Worm (Caenorhabditis elegans): ENCODE measurements around the gene F18H3.4.

The F18H3.4 gene

ce11 chrX:13542236-13542635, 13.3 kb downstream of the F18H3.4 start, which contains the start of gene cah-4:
Gene cah-4, plus strand, starts transcription at chrX:13542574.
- TF ChIP-seq unc-39 (tag; optimal IDR thresholded peaks at IDR 0.05), result no peak
- TF ChIP-seq elt-1 (tag; optimal IDR thresholded peaks at IDR 0.05; ENCODE audit: borderline replicate concordance, insufficient read depth), result no peak
- TF ChIP-seq cnd-1 (tag; optimal IDR thresholded peaks at IDR 0.05), result no peak
- no peak for TF ChIP-seq bed-3 (GFP tag; optimal IDR thresholded peaks at IDR 0.05)
- TF ChIP-seq pha-4 (tag; optimal IDR thresholded peaks at IDR 0.05), result no peak
- TF ChIP-seq blmp-1 (tag; optimal IDR thresholded peaks at IDR 0.05), result no peak
- TF ChIP-seq M03D4.4 (tag; optimal IDR thresholded peaks at IDR 0.05), result no peak
- no peak for TF ChIP-seq nhr-2 (tag; optimal IDR thresholded peaks at IDR 0.05)
- no peak for TF ChIP-seq drap-1 (GFP tag; optimal IDR thresholded peaks at IDR 0.05)
- TF ChIP-seq flh-1 (GFP tag; optimal IDR thresholded peaks at IDR 0.05), result no peak
- TF ChIP-seq ceh-83 (GFP tag; optimal IDR thresholded peaks at IDR 0.05), result no peak
- no peak for TF ChIP-seq nhr-28 (tag; optimal IDR thresholded peaks at IDR 0.05)
- TF ChIP-seq snpc-4 (tag; optimal IDR thresholded peaks at IDR 0.05), result no peak
- no peak for TF ChIP-seq sem-2 (GFP tag; optimal IDR thresholded peaks at IDR 0.05)
- no peak for TF ChIP-seq mab-5 (tag; optimal IDR thresholded peaks at IDR 0.05)
- TF ChIP-seq tbx-8 (GFP tag; optimal IDR thresholded peaks at IDR 0.05), result no peak
- TF ChIP-seq lin-32 (GFP tag; optimal IDR thresholded peaks at IDR 0.05), result no peak
- no peak for TF ChIP-seq sptf-1 (tag; optimal IDR thresholded peaks at IDR 0.05)
- TF ChIP-seq hlh-1 (tag; optimal IDR thresholded peaks at IDR 0.05), result no peak
- no peak for TF ChIP-seq ceh-43 (GFP tag; optimal IDR thresholded peaks at IDR 0.05)

- peak; percentile 51 for TF ChIP-seq ces-1 (GFP tag; optimal IDR thresholded peaks at IDR 0.05)
- no peak for TF ChIP-seq unc-120 (tag; optimal IDR thresholded peaks at IDR 0.05; ENCODE audit: poor library complexity, severe bottlenecking)
These were observed 13.9 kb downstream of the F18H3.4 start for ce11 chrX:13542757-13543156.

DNA sequence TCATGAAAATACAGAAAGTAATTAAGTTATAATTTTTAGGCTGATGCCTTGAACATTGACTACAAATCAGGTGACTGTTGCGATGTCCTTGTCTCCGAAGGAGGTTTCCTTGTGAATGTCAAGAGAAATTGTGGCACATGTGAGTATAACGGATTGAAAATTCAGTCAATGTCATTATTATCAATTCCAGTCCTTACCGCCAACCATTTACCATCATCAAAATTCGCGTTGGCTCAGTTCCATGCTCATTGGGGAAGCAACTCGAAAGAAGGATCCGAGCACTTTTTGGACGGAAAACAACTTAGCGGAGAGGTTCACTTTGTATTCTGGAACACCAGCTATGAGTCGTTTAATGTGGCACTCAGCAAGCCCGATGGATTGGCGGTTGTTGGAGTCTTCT, 14.5 kb downstream of the F18H3.4 start:
- TF ChIP-seq mab-5 (tag; optimal IDR thresholded peaks at IDR 0.05) (no peak), pha-4 (tag; optimal IDR thresholded peaks at IDR 0.05) (no peak), sem-2 (GFP tag; optimal IDR thresholded peaks at IDR 0.05) (no peak), elt-1 (tag; optimal IDR thresholded peaks at IDR 0.05; ENCODE audit: borderline replicate concordance, insufficient read depth) (no peak), mep-1 (tag; optimal IDR thresholded peaks at IDR 0.05) (no peak), lsy-2 (tag; optimal IDR thresholded peaks at IDR 0.05) (no peak), flh-1 (GFP tag; optimal IDR thresholded peaks at IDR 0.05) (no peak), snpc-4 (tag; optimal IDR thresholded peaks at IDR 0.05) (no peak), M03D4.4 (tag; optimal IDR thresholded peaks at IDR 0.05) (no peak), nhr-12 (tag; optimal IDR thresholded peaks at IDR 0.05) (no peak), lin-13 (tag; optimal IDR thresholded peaks at IDR 0.05) (no peak), nhr-2 (tag; optimal IDR thresholded peaks at IDR 0.05) (no peak), cnd-1 (tag; optimal IDR thresholded peaks at IDR 0.05) (no peak), nhr-76 (tag; optimal IDR thresholded peaks at IDR 0.05) (no peak), sptf-1 (tag; optimal IDR thresholded peaks at IDR 0.05) (no peak)

ce11 chrX:13544544-13545021, 15.7 kb downstream of the F18H3.4 start:
- TF ChIP-seq lsy-2 (tag; optimal IDR thresholded peaks at IDR 0.05) (no peak), ces-1 (GFP tag; optimal IDR thresholded peaks at IDR 0.05) (peak; percentile 25)

DNA sequence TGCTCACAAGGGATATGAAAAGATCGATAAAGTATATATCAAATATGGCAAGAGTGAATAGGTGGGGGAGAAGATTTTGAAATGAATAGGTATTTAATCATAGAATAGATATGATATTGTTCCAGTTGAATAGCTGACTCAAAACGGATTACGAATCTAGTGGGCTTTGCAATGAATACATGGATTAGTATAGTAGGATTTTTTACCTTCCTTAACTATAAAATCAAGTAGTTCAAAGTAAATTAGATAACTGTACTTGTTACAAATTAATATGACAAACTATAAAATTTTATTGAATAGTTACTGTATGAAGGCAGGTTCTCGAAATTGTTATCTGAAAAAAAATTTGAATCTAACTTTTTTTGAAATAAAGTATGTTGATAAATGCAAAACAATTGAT, 22.0 kb downstream of the F18H3.4 start, which contains the start of gene odr-1:
Gene odr-1, minus strand, starts transcription at position 101 of the 400 bp plus-strand sequence.
- TF ChIP-seq ceh-83 (GFP tag; optimal IDR thresholded peaks at IDR 0.05), result no peak
- TF ChIP-seq ham-2 (GFP tag; optimal IDR thresholded peaks at IDR 0.05), result no peak
- no peak for TF ChIP-seq sptf-1 (tag; optimal IDR thresholded peaks at IDR 0.05)
- TF ChIP-seq mab-5 (tag; optimal IDR thresholded peaks at IDR 0.05), result no peak
- TF ChIP-seq drap-1 (GFP tag; optimal IDR thresholded peaks at IDR 0.05), result no peak
- TF ChIP-seq bed-3 (GFP tag; optimal IDR thresholded peaks at IDR 0.05), result no peak
- TF ChIP-seq elt-3 (tag; optimal IDR thresholded peaks at IDR 0.05), result no peak
- TF ChIP-seq hlh-1 (tag; optimal IDR thresholded peaks at IDR 0.05), result no peak
- TF ChIP-seq nhr-237 (tag; optimal IDR thresholded peaks at IDR 0.05), result no peak
- no peak for TF ChIP-seq ceh-43 (GFP tag; optimal IDR thresholded peaks at IDR 0.05)
- TF ChIP-seq nhr-28 (tag; optimal IDR thresholded peaks at IDR 0.05), result no peak
- TF ChIP-seq nhr-76 (tag; optimal IDR thresholded peaks at IDR 0.05), result no peak
- TF ChIP-seq ces-1 (GFP tag; optimal IDR thresholded peaks at IDR 0.05), result no peak
- no peak for TF ChIP-seq mep-1 (tag; optimal IDR thresholded peaks at IDR 0.05)
- no peak for TF ChIP-seq unc-62 (GFP tag; optimal IDR thresholded peaks at IDR 0.05)
- no peak for TF ChIP-seq ztf-11 (tag; optimal IDR thresholded peaks at IDR 0.05)
- no peak for TF ChIP-seq tbx-8 (GFP tag; optimal IDR thresholded peaks at IDR 0.05)
- TF ChIP-seq blmp-1 (tag; optimal IDR thresholded peaks at IDR 0.05), result no peak
